Worm (Caenorhabditis elegans) whole organism, mixed stage, embryonic: ENCODE results near the gene saeg-2.

Experiments
- ceh-43 ChIP-seq: fragments of 200-800 bp; sonication (Bioruptor generic); optimal IDR thresholded peaks from 2 replicates; lab custom pipeline; 2018; ENCODE audit warnings: mild to moderate bottlenecking, missing genetic modification characterization, moderate library complexity, missing compliant biosample characterization
- mls-2 ChIP-seq: sonication (generic microtip); optimal IDR thresholded peaks from 2 replicates; lab custom pipeline; 2016; ENCODE audit warnings: mild to moderate bottlenecking, missing genetic modification characterization, moderate library complexity, missing compliant biosample characterization
- nhr-28 ChIP-seq: fragments of 150-350 bp; optimal IDR thresholded peaks from 2 replicates; lab custom pipeline; 2014; ENCODE audit warnings: missing biosample characterization, missing genetic modification characterization

- TF ChIP-seq nhr-28 = no peak
- no peak for TF ChIP-seq ceh-43
- TF ChIP-seq mls-2 = no peak
These were observed 49.7 kb downstream of the saeg-2 start for ce11 chrIII:9289815-9290214.
